Fruit fly (Drosophila melanogaster) whole organism, pupa: ENCODE results near the gene CG5958.
A peak's percentile ranks its signal among the peaks of the same experiment; 100 is the strongest.

Source experiments
- CG12605 ChIP-seq: fragments of 200-800 bp; sonication (Bioruptor generic); IDR thresholded peaks from 2 replicates; pipeline ENCODE4 v1.3.6; 2022; ENCODE audit warnings: missing biosample characterization, missing genetic modification characterization
- CG14655 ChIP-seq: fragments of 200-800 bp; sonication (Bioruptor generic); optimal IDR thresholded peaks from 3 replicates; lab custom pipeline; 2017; ENCODE audit warnings: mild to moderate bottlenecking, missing biosample characterization, missing genetic modification reagents, missing genetic modification characterization
- CG15710 ChIP-seq: fragments of 200-800 bp; sonication (Bioruptor generic); optimal IDR thresholded peaks from 2 replicates; lab custom pipeline; 2018; ENCODE audit warnings: missing biosample characterization, mild to moderate bottlenecking, missing genetic modification characterization, moderate library complexity
- CG17806 ChIP-seq: fragments of 200-800 bp; sonication (Bioruptor generic); optimal IDR thresholded peaks from 2 replicates; lab custom pipeline; 2018; ENCODE audit warnings: missing biosample characterization, mild to moderate bottlenecking, missing genetic modification characterization, moderate library complexity
- CG9948 ChIP-seq: fragments of 200-800 bp; sonication (Bioruptor generic); optimal IDR thresholded peaks from 2 replicates; lab custom pipeline; 2018; ENCODE audit warnings: missing biosample characterization, mild to moderate bottlenecking, missing genetic modification characterization, moderate library complexity
- D1 ChIP-seq: fragments of 200-800 bp; sonication (Bioruptor generic); optimal IDR thresholded peaks from 2 replicates; lab custom pipeline; 2018; ENCODE audit warnings: missing biosample characterization, mild to moderate bottlenecking, missing genetic modification characterization, moderate library complexity
- EcR ChIP-seq: fragments of 200-800 bp; sonication (Bioruptor generic); optimal IDR thresholded peaks from 3 replicates; lab custom pipeline; 2019; ENCODE audit warnings: missing biosample characterization, missing genetic modification characterization, mild to moderate bottlenecking, moderate library complexity, missing genetic modification reagents
- Ets98B ChIP-seq: fragments of 200-800 bp; sonication (Bioruptor generic); IDR thresholded peaks from 2 replicates; pipeline ENCODE4 v1.3.6; 2022; ENCODE audit warnings: missing biosample characterization, missing genetic modification characterization
- fd96Ca ChIP-seq: fragments of 200-800 bp; sonication (Bioruptor generic); IDR thresholded peaks from 3 replicates; pipeline ENCODE4 v1.3.6; 2022; ENCODE audit warnings: missing biosample characterization, missing genetic modification characterization
- rn ChIP-seq: fragments of 200-800 bp; sonication (Bioruptor generic); IDR thresholded peaks from 2 replicates; pipeline ENCODE4 v1.3.6; 2022; ENCODE audit warnings: missing biosample characterization, missing genetic modification characterization

- no peak for TF ChIP-seq rn
- TF ChIP-seq EcR (GFP tag; lab: Kevin White, UChicago), result peak; percentile 53
- TF ChIP-seq CG15710, result no peak
- no peak for TF ChIP-seq CG17806 (tag; lab: Kevin White, UChicago)
- TF ChIP-seq fd96Ca (GFP tag; lab: Robert Waterston, UW), result no peak
- no peak for TF ChIP-seq CG12605
- no peak for TF ChIP-seq Ets98B
- TF ChIP-seq D1, result no peak
- no peak for TF ChIP-seq CG14655
- TF ChIP-seq CG9948 (tag; lab: Kevin White, UChicago), result no peak
Observed at dm6 chr2L:7431861-7432601, 1.3 kb downstream of the CG5958 start.
